Worm (Caenorhabditis elegans) whole organism, L1 larva: ENCODE measurements around the gene F41G3.6.

Experiments used
- C04F5.9 ChIP-seq: sonication (generic microtip); optimal IDR thresholded peaks from 2 replicates; lab custom pipeline; 2016; ENCODE audit warnings: missing genetic modification characterization, missing compliant biosample characterization
- C34B4.2 ChIP-seq: sonication (generic microtip); optimal IDR thresholded peaks from 2 replicates; lab custom pipeline; 2017; ENCODE audit warnings: mild to moderate bottlenecking, missing genetic modification characterization, missing compliant biosample characterization
- Y116A8C.19 ChIP-seq: sonication (generic microtip); optimal IDR thresholded peaks from 2 replicates; lab custom pipeline; 2016; ENCODE audit warnings: missing compliant biosample characterization, missing genetic modification characterization, borderline replicate concordance
- aha-1 ChIP-seq: fragments of 150-350 bp; optimal IDR thresholded peaks from 2 replicates; lab custom pipeline; 2014; ENCODE audit warnings: missing biosample characterization, missing genetic modification characterization
- aly-2 ChIP-seq: fragments of 150-350 bp; optimal IDR thresholded peaks from 2 replicates; lab custom pipeline; 2014; ENCODE audit warnings: missing biosample characterization, missing genetic modification characterization
- blmp-1 ChIP-seq: fragments of 150-350 bp; optimal IDR thresholded peaks from 2 replicates; lab custom pipeline; 2014; ENCODE audit warnings: missing biosample characterization, missing genetic modification characterization
- ceh-8 ChIP-seq: fragments of 200-800 bp; sonication (Bioruptor generic); optimal IDR thresholded peaks from 2 replicates; lab custom pipeline; 2018; ENCODE audit warnings: mild to moderate bottlenecking, missing genetic modification characterization, moderate library complexity, missing compliant biosample characterization
- ceh-82 ChIP-seq, 3 experiments: fragments of 150-350 bp in 1 of 3; sonication (generic microtip) in 2 of 3; optimal IDR thresholded peaks; 2 replicates each; lab custom pipeline; 2014 to 2017; ENCODE audit warnings: missing biosample characterization in 3 of 3, missing genetic modification characterization in 3 of 3
- ceh-88 ChIP-seq: fragments of 200-800 bp; sonication (Bioruptor generic); IDR thresholded peaks from 2 replicates; pipeline ENCODE4 v1.3.6; 2022; ENCODE audit warnings: missing genetic modification characterization, missing compliant biosample characterization
- ceh-90 ChIP-seq: sonication (generic microtip); optimal IDR thresholded peaks from 2 replicates; lab custom pipeline; 2016; ENCODE audit warnings: missing genetic modification characterization, missing compliant biosample characterization
- ces-1 ChIP-seq: fragments of 150-350 bp; optimal IDR thresholded peaks from 2 replicates; lab custom pipeline; 2014; ENCODE audit warnings: missing biosample characterization, missing genetic modification reagents, missing genetic modification characterization
- dsc-1 ChIP-seq: sonication (generic microtip); optimal IDR thresholded peaks from 2 replicates; lab custom pipeline; 2016; ENCODE audit warnings: mild to moderate bottlenecking, missing genetic modification characterization, missing compliant biosample characterization
- efl-3 ChIP-seq: fragments of 200-800 bp; sonication (Bioruptor generic); optimal IDR thresholded peaks from 2 replicates; lab custom pipeline; 2018; ENCODE audit warnings: mild to moderate bottlenecking, missing genetic modification characterization, missing compliant biosample characterization
- egl-13 ChIP-seq: sonication (generic microtip); optimal IDR thresholded peaks from 2 replicates; lab custom pipeline; 2016; ENCODE audit warnings: missing genotype, missing genetic modification reagents, missing genetic modification characterization, missing compliant biosample characterization
- egl-27 ChIP-seq, 2 experiments: fragments of 150-350 bp in 1 of 2; sonication (generic microtip); optimal IDR thresholded peaks; 3 replicates each; lab custom pipeline; 2017 to 2018; ENCODE audit warnings: missing biosample characterization in 2 of 2, missing genetic modification characterization in 2 of 2, missing genetic modification reagents in 2 of 2
- elt-2 ChIP-seq: sonication (generic microtip); optimal IDR thresholded peaks from 2 replicates; lab custom pipeline; 2016; ENCODE audit warnings: missing genetic modification characterization, mild to moderate bottlenecking, inconsistent platforms, missing compliant biosample characterization, missing genetic modification reagents
- elt-3 ChIP-seq, 6 experiments: fragments of 150-350 bp in 1 of 6; sonication (generic microtip); optimal IDR thresholded peaks; 2 replicates each; lab custom pipeline; 2017 to 2018; ENCODE audit warnings: missing biosample characterization in 6 of 6, missing genetic modification characterization in 6 of 6, inconsistent platforms in 1 of 6
- ets-5 ChIP-seq: fragments of 200-800 bp; sonication (Bioruptor generic); IDR thresholded peaks from 2 replicates; pipeline ENCODE4 v1.3.6; 2022; ENCODE audit warnings: missing genetic modification characterization, missing compliant biosample characterization
- fkh-10 ChIP-seq: sonication (generic microtip); optimal IDR thresholded peaks from 2 replicates; lab custom pipeline; 2017; ENCODE audit warnings: missing biosample characterization, missing genetic modification reagents, missing genetic modification characterization
- fkh-8 ChIP-seq: sonication (generic microtip); optimal IDR thresholded peaks from 2 replicates; lab custom pipeline; 2016; ENCODE audit warnings: mild to moderate bottlenecking, missing genetic modification characterization, missing compliant biosample characterization
- fos-1 ChIP-seq: fragments of 150-350 bp; optimal IDR thresholded peaks from 2 replicates; lab custom pipeline; 2014; ENCODE audit warnings: missing biosample characterization, missing genetic modification characterization
- jun-1 ChIP-seq: fragments of 150-350 bp; optimal IDR thresholded peaks from 2 replicates; lab custom pipeline; 2014; ENCODE audit warnings: missing biosample characterization, missing genetic modification reagents, missing genetic modification characterization
- lin-13 ChIP-seq: fragments of 150-350 bp; optimal IDR thresholded peaks from 2 replicates; lab custom pipeline; 2014; ENCODE audit warnings: missing biosample characterization, missing genetic modification reagents, missing genetic modification characterization
- lin-14 ChIP-seq: fragments of 200-800 bp; sonication (Bioruptor generic); optimal IDR thresholded peaks from 2 replicates; lab custom pipeline; 2018; ENCODE audit warnings: mild to moderate bottlenecking, missing genetic modification characterization, moderate library complexity, missing compliant biosample characterization
- lsy-2 ChIP-seq, 2 experiments: fragments of 150-350 bp; optimal IDR thresholded peaks; 2 replicates each; lab custom pipeline; 2014; ENCODE audit warnings: missing biosample characterization in 2 of 2, missing genetic modification characterization in 2 of 2
- mab-9 ChIP-seq: fragments of 200-800 bp; sonication (Bioruptor generic); IDR thresholded peaks from 2 replicates; pipeline ENCODE4 v1.3.6; 2022; ENCODE audit warnings: missing genetic modification reagents, missing genetic modification characterization, missing compliant biosample characterization
- nhr-12 ChIP-seq: sonication (generic microtip); optimal IDR thresholded peaks from 2 replicates; lab custom pipeline; 2017; ENCODE audit warnings: missing biosample characterization, missing genetic modification characterization
- nhr-20 ChIP-seq: sonication (generic microtip); optimal IDR thresholded peaks from 2 replicates; lab custom pipeline; 2016; ENCODE audit warnings: mild to moderate bottlenecking, missing genetic modification characterization, missing compliant biosample characterization
- nhr-28 ChIP-seq: fragments of 150-350 bp; optimal IDR thresholded peaks from 2 replicates; lab custom pipeline; 2014; ENCODE audit warnings: missing biosample characterization, missing genetic modification characterization
- nhr-71 ChIP-seq: sonication (generic microtip); optimal IDR thresholded peaks from 2 replicates; lab custom pipeline; 2016; ENCODE audit warnings: mild to moderate bottlenecking, missing genetic modification characterization, moderate library complexity, missing compliant biosample characterization
- nhr-77 ChIP-seq: fragments of 150-350 bp; optimal IDR thresholded peaks from 2 replicates; lab custom pipeline; 2014; ENCODE audit warnings: missing biosample characterization, missing genetic modification characterization
- nhr-85 ChIP-seq: sonication (generic microtip); peaks from one replicate; lab custom pipeline; 2016; ENCODE audit warnings: missing genetic modification characterization, inconsistent platforms, missing compliant biosample characterization
- nhr-90 ChIP-seq: sonication (generic microtip); optimal IDR thresholded peaks from 2 replicates; lab custom pipeline; 2016; ENCODE audit warnings: mild to moderate bottlenecking, missing genetic modification characterization, missing compliant biosample characterization; ENCODE audit not compliant: poor library complexity
- pag-3 ChIP-seq: sonication (generic microtip); optimal IDR thresholded peaks from 2 replicates; lab custom pipeline; 2017; ENCODE audit warnings: missing genetic modification characterization, mild to moderate bottlenecking, missing compliant biosample characterization, antibody characterized with exemption, borderline replicate concordance; ENCODE audit not compliant: insufficient read depth
- pax-3 ChIP-seq: fragments of 200-800 bp; sonication (Bioruptor generic); optimal IDR thresholded peaks from 2 replicates; lab custom pipeline; 2018; ENCODE audit warnings: mild to moderate bottlenecking, missing genetic modification characterization, moderate library complexity, missing compliant biosample characterization
- pqm-1 ChIP-seq: sonication (generic microtip); optimal IDR thresholded peaks from 3 replicates; lab custom pipeline; 2017; ENCODE audit warnings: missing biosample characterization, missing genetic modification characterization
- snpc-4 ChIP-seq: fragments of 150-350 bp; optimal IDR thresholded peaks from 2 replicates; lab custom pipeline; 2014; ENCODE audit warnings: missing biosample characterization, missing genetic modification characterization
- sox-4 ChIP-seq: sonication (generic microtip); optimal IDR thresholded peaks from 2 replicates; lab custom pipeline; 2016; ENCODE audit warnings: missing genetic modification characterization, missing compliant biosample characterization
- sup-37 ChIP-seq: fragments of 200-800 bp; sonication (Bioruptor generic); optimal IDR thresholded peaks from 2 replicates; lab custom pipeline; 2018; ENCODE audit warnings: mild to moderate bottlenecking, missing genetic modification characterization, missing compliant biosample characterization
- tbx-2 ChIP-seq: sonication (generic microtip); optimal IDR thresholded peaks from 2 replicates; lab custom pipeline; 2016; ENCODE audit warnings: missing genetic modification characterization, missing compliant biosample characterization
- tlp-1 ChIP-seq: fragments of 150-350 bp; optimal IDR thresholded peaks from 2 replicates; lab custom pipeline; 2014; ENCODE audit warnings: missing biosample characterization, missing genetic modification characterization
- unc-30 ChIP-seq: sonication (generic microtip); optimal IDR thresholded peaks from 2 replicates; lab custom pipeline; 2017; ENCODE audit warnings: missing biosample characterization, missing genetic modification characterization
- xbp-1 ChIP-seq: sonication (generic microtip); optimal IDR thresholded peaks from 2 replicates; lab custom pipeline; 2016; ENCODE audit warnings: missing genetic modification characterization, missing compliant biosample characterization
- zag-1 ChIP-seq: fragments of 150-350 bp; optimal IDR thresholded peaks from 2 replicates; lab custom pipeline; 2014; ENCODE audit warnings: missing biosample characterization, missing genetic modification characterization
- zip-4 ChIP-seq: fragments of 200-800 bp; sonication (Bioruptor generic); optimal IDR thresholded peaks from 2 replicates; lab custom pipeline; 2018; ENCODE audit warnings: mild to moderate bottlenecking, missing genetic modification characterization, moderate library complexity, missing compliant biosample characterization
- ztf-4 ChIP-seq: fragments of 150-350 bp; optimal IDR thresholded peaks from 2 replicates; lab custom pipeline; 2014; ENCODE audit warnings: missing biosample characterization, missing genetic modification characterization

F41G3.6 gene

ce11 chrII:6734674-6735073, 8.0 kb upstream of the F41G3.6 start, which contains the start of gene T14B4.3 (continued):
- TF ChIP-seq Y116A8C.19 (tag; lab: Kevin White, UChicago) (no peak), elt-3 (tag; optimal IDR thresholded peaks at IDR 0.05; lab: Kevin White, UChicago) (peak in 1 of 6 experiments; percentile 47), egl-27 (tag; optimal IDR thresholded peaks at IDR 0.05; lab: Kevin White, UChicago) (no peak), jun-1 (tag; lab: Kevin White, UChicago) (peak; percentile 26), snpc-4 (no peak), aly-2 (no peak), fos-1 (tag; lab: Kevin White, UChicago) (no peak), tlp-1 (tag; lab: Kevin White, UChicago) (no peak), pag-3 (no peak), unc-30 (tag; lab: Kevin White, UChicago) (no peak), ztf-4 (tag; lab: Kevin White, UChicago) (no peak), ces-1 (GFP tag; lab: Kevin White, UChicago) (no peak), lin-14 (GFP tag; lab: Kevin White, UChicago) (peak; percentile 75), ceh-88 (0 out of 2 replicates have a peak, but pooled peaks have one; percentile 45), nhr-85 (tag; lab: Kevin White, UChicago) (peak; percentile 43), aha-1 (no peak), nhr-71 (tag; lab: Kevin White, UChicago) (peak; percentile 73), zip-4 (GFP tag; lab: Kevin White, UChicago) (no peak), mab-9 (GFP tag; lab: Robert Waterston, UW) (no peak), nhr-28 (tag; lab: Kevin White, UChicago) (no peak), xbp-1 (peak; percentile 50), nhr-77 (tag; lab: Kevin White, UChicago) (peak; percentile 28), pqm-1 (no peak), lsy-2 (tag; optimal IDR thresholded peaks at IDR 0.05; lab: Kevin White, UChicago) (peak; percentile 68 to 88), blmp-1 (tag; lab: Kevin White, UChicago) (peak; percentile 61), nhr-12 (tag; lab: Kevin White, UChicago) (no peak), sup-37 (GFP tag; lab: Kevin White, UChicago) (no peak), lin-13 (GFP tag; lab: Kevin White, UChicago) (peak; percentile 59), ets-5 (GFP tag; lab: Robert Waterston, UW) (no peak), pax-3 (tag; lab: Kevin White, UChicago) (peak; percentile 52), efl-3 (GFP tag; lab: Kevin White, UChicago) (no peak), dsc-1 (peak; percentile 15), sox-4 (tag; lab: Kevin White, UChicago) (peak; percentile 20), ceh-90 (tag; lab: Kevin White, UChicago) (no peak), C04F5.9 (peak; percentile 4), egl-13 (tag; lab: Kevin White, UChicago) (no peak), nhr-90 (tag; lab: Kevin White, UChicago) (peak; percentile 59), tbx-2 (tag; lab: Kevin White, UChicago) (peak; percentile 54), ceh-8 (GFP tag; lab: Kevin White, UChicago) (no peak)

ce11 chrII:6736066-6736465, 6.6 kb upstream of the F41G3.6 start, which contains the start of gene mrps-18.C:
mrps-18.C (plus strand) TSS chrII:6736203.
- TF ChIP-seq blmp-1 (tag; lab: Kevin White, UChicago): no peak
- TF ChIP-seq zag-1 (tag; lab: Kevin White, UChicago): no peak
- no peak for TF ChIP-seq nhr-20 (tag; lab: Kevin White, UChicago)
- TF ChIP-seq tlp-1 (tag; lab: Kevin White, UChicago): no peak
- no peak for TF ChIP-seq elt-2 (tag; lab: Kevin White, UChicago)
- TF ChIP-seq C34B4.2: no peak
- no peak for TF ChIP-seq fkh-10 (GFP tag; lab: Kevin White, UChicago)
- no peak for TF ChIP-seq ets-5 (GFP tag; lab: Robert Waterston, UW)
- TF ChIP-seq ceh-82 (tag; optimal IDR thresholded peaks at IDR 0.05; lab: Kevin White, UChicago): no peak
- TF ChIP-seq sup-37 (GFP tag; lab: Kevin White, UChicago): no peak
- no peak for TF ChIP-seq ces-1 (GFP tag; lab: Kevin White, UChicago)
- no peak for TF ChIP-seq fkh-8 (tag; lab: Kevin White, UChicago)
- TF ChIP-seq egl-27 (tag; optimal IDR thresholded peaks at IDR 0.05; lab: Kevin White, UChicago): no peak
- no peak for TF ChIP-seq pax-3 (tag; lab: Kevin White, UChicago)
- no peak for TF ChIP-seq dsc-1
- TF ChIP-seq lsy-2 (tag; optimal IDR thresholded peaks at IDR 0.05; lab: Kevin White, UChicago): no peak
